Fruit fly (Drosophila melanogaster) Kc167 (cell line): ENCODE measurements around the gene Nmdar1.

Source experiments
- h ChIP-seq: fragments of >200 bp; optimal IDR thresholded peaks from 3 replicates; lab custom pipeline; 2018; ENCODE audit warnings: missing external identifiers
- psq ChIP-seq: fragments of >200 bp; optimal IDR thresholded peaks from 2 replicates; lab custom pipeline; 2017; ENCODE audit warnings: missing external identifiers
- ttk ChIP-seq: sonication (Bioruptor generic); optimal IDR thresholded peaks from 2 replicates; lab custom pipeline; 2017; ENCODE audit warnings: missing external identifiers

DNA sequence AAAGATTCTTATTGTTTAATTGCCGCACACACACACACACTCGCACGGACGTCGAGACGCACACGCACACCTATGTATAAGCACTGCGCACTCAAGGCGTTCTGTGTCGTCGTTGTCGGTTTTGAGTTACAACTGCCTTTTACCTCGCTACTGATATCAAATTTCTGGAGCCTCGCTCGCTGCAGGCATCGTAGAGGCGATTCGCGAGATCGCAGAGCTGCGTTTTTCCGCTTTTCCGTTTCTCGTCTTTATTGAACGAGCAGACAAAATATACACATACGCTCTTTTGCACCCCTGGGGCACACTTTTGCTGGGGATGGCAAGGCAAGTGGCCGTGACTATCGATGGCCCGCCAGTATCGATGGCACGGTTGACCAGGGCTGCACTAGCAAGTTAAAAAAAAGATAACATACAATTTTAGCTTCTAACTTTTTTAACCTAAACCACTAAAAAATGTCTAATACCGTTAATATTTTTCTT lies 24.4 kb upstream of the Nmdar1 start, which contains the start of gene CG2519:
- TF ChIP-seq ttk (lab: Kevin White, UChicago) (no peak), h (lab: Kevin White, UChicago) (no peak), psq (lab: Kevin White, UChicago) (no peak)
